Worm (Caenorhabditis elegans): ENCODE measurements around the gene col-73.
"Not testable (repeated sequence)": the region's sequence is repeated elsewhere in the genome, so short reads cannot be mapped to it uniquely, and the experiment has no call there.

col-73 gene

DNA sequence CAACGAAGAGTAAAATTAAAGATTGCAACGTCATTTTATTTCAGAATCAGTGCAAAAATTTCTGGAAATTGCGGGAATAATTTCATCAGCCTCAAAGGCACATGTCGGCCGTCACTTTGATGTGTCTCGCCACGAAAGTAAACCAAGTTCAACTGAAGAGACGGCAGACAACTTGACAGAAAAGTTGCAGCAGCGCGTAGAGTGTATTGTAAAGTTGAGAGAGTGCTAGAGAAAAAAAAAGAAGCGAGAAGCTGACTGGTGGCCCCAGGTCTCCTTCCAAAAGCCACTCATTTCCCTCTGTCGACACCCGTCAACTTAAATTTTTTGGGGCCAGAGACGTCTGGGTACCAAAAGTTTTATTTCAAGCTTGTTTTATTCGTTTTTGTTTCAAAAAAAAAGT is 31.3 kb upstream of the col-73 start (continued):
- TF ChIP-seq zag-1 (tag; optimal IDR thresholded peaks at IDR 0.05): no peak
- peak; percentile 47 for TF ChIP-seq nhr-23 (tag; optimal IDR thresholded peaks at IDR 0.05)
- TF ChIP-seq skn-1 (tag; optimal IDR thresholded peaks at IDR 0.05): peak; percentile 70
- TF ChIP-seq ZK546.5 (tag; optimal IDR thresholded peaks at IDR 0.05): no peak
- TF ChIP-seq sea-2 (GFP tag; optimal IDR thresholded peaks at IDR 0.05): no peak
- TF ChIP-seq nhr-77 (tag; optimal IDR thresholded peaks at IDR 0.05): no peak
- peak; percentile 78 for TF ChIP-seq egl-5 (tag; optimal IDR thresholded peaks at IDR 0.05)
- peak; percentile 96 for TF ChIP-seq nfya-1 (tag; optimal IDR thresholded peaks at IDR 0.05; ENCODE audit: insufficient read depth)
- TF ChIP-seq nhr-12 (tag; optimal IDR thresholded peaks at IDR 0.05): no peak
- no peak for TF ChIP-seq fos-1 (tag; optimal IDR thresholded peaks at IDR 0.05)

DNA sequence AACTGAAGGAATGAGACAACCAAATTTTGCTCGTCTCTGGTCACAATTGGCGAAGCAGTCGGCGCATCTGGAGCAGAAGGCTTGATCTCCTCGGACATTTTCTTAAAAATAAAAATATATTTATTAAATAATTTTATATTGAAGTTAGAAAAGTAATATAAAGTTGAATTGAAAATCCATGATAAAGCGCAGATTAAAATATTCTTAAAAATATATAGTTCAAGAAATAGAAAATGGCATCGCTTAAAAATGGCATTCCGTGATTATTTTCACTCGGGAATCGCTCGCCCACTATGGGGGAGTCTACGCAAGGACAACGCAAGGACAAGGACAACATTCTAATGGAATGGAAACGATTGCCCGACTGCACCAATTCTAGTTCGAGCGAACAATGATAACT is 30.8 kb upstream of the col-73 start, which contains the start of gene sgt-1:
TSS of gene sgt-1 (minus strand) at position 101 of the 400 bp plus-strand sequence.
- TF ChIP-seq elt-2 (tag; optimal IDR thresholded peaks at IDR 0.05); fkh-10 (GFP tag; optimal IDR thresholded peaks at IDR 0.05); R02D3.7 (tag; optimal IDR thresholded peaks at IDR 0.05): not testable (repeated sequence)

DNA sequence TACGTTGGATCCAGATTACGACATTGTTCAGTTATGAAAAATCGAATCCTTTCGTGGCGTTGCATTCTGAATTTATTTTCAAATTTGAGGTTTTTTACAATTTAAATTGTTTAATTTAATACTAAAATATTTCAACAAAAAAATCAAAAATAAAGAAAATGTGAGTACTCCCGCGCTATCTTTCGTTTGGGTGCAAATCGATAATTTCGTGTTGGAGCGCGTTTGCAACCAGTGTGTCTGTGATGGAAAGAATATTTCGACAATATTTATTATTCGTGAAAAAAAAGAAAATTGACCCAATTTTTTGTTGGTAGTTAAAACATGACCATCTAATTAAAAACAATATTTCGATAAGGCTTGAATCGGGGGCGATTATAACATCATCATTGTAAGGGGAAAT is 29.1 kb upstream of the col-73 start, which contains the start of gene R05F9.9:
TSS of gene R05F9.9 (minus strand) at position 66 of the 400 bp plus-strand sequence.
- TF ChIP-seq nhr-12 (tag; optimal IDR thresholded peaks at IDR 0.05) (no peak), elt-2 (tag; optimal IDR thresholded peaks at IDR 0.05) (peak; percentile 64), lin-15B (tag; optimal IDR thresholded peaks at IDR 0.05) (peak; percentile 33), ceh-28 (tag; optimal IDR thresholded peaks at IDR 0.05) (peak; percentile 52), elt-3 (tag; optimal IDR thresholded peaks at IDR 0.05) (no peak), lsy-12 (tag; optimal IDR thresholded peaks at IDR 0.05) (no peak), pha-4 (tag; optimal IDR thresholded peaks at IDR 0.05) (peak; percentile 69), nfya-1 (tag; optimal IDR thresholded peaks at IDR 0.05; ENCODE audit: insufficient read depth) (peak; percentile 60), ama-1 (optimal IDR thresholded peaks at IDR 0.05) (peak; percentile 85), nhr-25 (tag; optimal IDR thresholded peaks at IDR 0.05) (peak; percentile 45)

DNA sequence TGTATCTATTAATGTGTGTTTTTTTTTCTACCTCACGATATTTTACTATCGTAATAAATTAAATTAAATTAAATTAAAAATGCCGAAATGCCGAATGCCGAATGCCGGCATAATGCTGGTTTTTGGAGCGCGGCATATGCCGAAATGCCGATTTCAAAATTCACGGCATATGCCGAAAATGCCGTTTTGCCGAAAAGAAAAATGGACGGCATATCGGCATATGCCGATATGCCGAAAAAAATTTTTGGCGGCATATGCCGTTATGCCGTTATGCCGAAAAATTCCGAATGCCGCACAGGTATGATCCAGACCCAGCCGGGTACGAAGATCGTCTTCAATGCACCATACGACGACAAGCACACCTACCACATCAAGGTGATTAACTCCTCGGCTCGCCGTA is 25.6 kb upstream of the col-73 start, which contains the start of gene msp-32:
TSS of gene msp-32 (plus strand) at position 301 of the 400 bp plus-strand sequence.
- not testable (repeated sequence) for TF ChIP-seq ZK546.5, skn-1, nhr-28 (tag; optimal IDR thresholded peaks at IDR 0.05)

DNA sequence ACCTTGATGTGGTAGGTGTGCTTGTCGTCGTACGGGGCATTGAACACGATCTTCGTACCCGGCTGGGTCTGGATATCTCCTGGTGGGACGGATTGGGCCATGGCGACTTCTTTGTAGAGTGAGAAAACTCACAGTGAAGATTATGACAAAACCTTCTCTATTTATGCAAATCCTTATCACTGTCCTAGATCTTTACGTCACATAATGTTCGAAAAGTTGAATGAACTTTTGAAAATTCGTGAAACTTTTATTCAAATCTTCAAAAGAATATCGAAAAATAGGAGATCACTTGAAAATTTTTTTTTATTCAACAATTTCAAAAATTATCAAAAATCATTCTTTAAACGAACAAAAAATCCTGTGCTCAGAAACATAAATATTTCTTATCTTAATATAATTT is 19.7 kb upstream of the col-73 start, which contains the start of gene msp-33:
TSS of gene msp-33 (minus strand) at position 101 of the 400 bp plus-strand sequence.
- TF ChIP-seq egl-27 (tag; optimal IDR thresholded peaks at IDR 0.05) (no peak), daf-12 (tag; optimal IDR thresholded peaks at IDR 0.05) (no peak), ceh-9 (tag; optimal IDR thresholded peaks at IDR 0.05) (no peak), nhr-11 (tag; optimal IDR thresholded peaks at IDR 0.05) (no peak), elt-3 (tag; optimal IDR thresholded peaks at IDR 0.05) (no peak), pqm-1 (tag; optimal IDR thresholded peaks at IDR 0.05) (no peak), nhr-25 (tag; optimal IDR thresholded peaks at IDR 0.05) (no peak), skn-1 (tag; optimal IDR thresholded peaks at IDR 0.05) (no peak), eor-1 (tag; optimal IDR thresholded peaks at IDR 0.05) (no peak), fkh-10 (GFP tag; optimal IDR thresholded peaks at IDR 0.05) (no peak), ztf-4 (tag; optimal IDR thresholded peaks at IDR 0.05) (no peak), nhr-12 (tag; optimal IDR thresholded peaks at IDR 0.05) (no peak)

DNA sequence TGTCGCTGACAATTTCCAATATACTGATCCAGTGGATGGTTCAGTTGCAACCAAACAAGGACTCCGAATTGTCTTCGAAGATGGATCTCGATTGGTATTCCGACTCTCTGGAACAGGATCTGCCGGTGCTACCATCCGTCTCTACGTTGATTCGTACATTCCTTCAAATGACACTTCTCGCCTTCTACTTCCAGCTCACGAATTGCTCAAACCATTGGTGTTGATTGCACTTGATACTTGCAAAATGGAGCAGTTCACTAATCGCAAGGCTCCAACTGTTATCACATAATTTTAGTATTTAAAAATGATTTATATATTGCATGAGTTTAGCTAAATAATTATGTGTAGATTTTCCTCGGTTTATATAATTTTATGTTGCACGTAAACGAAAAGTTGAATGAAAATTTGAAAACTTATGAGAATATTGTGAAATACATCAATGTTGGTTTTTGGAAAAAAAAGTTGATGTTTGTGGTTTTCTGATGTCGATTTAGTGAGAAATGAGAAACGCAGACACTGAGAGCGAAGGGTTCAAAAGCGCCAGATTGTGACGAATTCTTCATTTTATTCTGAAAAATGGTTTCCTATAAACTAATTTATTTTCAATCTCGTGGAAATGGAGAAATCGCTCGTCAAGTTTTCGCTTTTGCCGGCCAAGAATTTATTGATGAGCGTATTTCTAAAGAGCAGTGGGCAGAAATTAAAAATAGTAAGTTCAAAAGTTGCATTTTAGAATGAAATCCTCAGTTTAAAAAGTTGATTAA is 18.3 kb upstream of the col-73 start, which contains the start of gene gst-9:
TSS of gene gst-9 (plus strand) at position 574 of the 764 bp plus-strand sequence.
- TF ChIP-seq ceh-9 (tag; optimal IDR thresholded peaks at IDR 0.05): no peak
- TF ChIP-seq nhr-11 (tag; optimal IDR thresholded peaks at IDR 0.05): no peak
- TF ChIP-seq nhr-77 (tag; optimal IDR thresholded peaks at IDR 0.05): no peak
- TF ChIP-seq nhr-28 (tag; optimal IDR thresholded peaks at IDR 0.05): no peak
- no peak for TF ChIP-seq sea-2 (GFP tag; optimal IDR thresholded peaks at IDR 0.05)
- no peak for TF ChIP-seq mdl-1 (tag; optimal IDR thresholded peaks at IDR 0.05)
- peak; percentile 89 for TF ChIP-seq ama-1 (optimal IDR thresholded peaks at IDR 0.05)
- no peak for TF ChIP-seq fkh-10 (GFP tag; optimal IDR thresholded peaks at IDR 0.05)
- no peak for TF ChIP-seq snpc-4 (tag; optimal IDR thresholded peaks at IDR 0.05)
- peak; percentile 50 for TF ChIP-seq nhr-25 (tag; optimal IDR thresholded peaks at IDR 0.05)
- TF ChIP-seq elt-1 (tag; optimal IDR thresholded peaks at IDR 0.05): no peak
- TF ChIP-seq nhr-237 (tag; optimal IDR thresholded peaks at IDR 0.05): no peak
- no peak for TF ChIP-seq nhr-67 (tag; optimal IDR thresholded peaks at IDR 0.05)
- TF ChIP-seq tbx-2 (tag; optimal IDR thresholded peaks at IDR 0.05): peak; percentile 25
- TF ChIP-seq ceh-82 (tag; optimal IDR thresholded peaks at IDR 0.05): no peak
- no peak for TF ChIP-seq aly-2 (tag; optimal IDR thresholded peaks at IDR 0.05)
- TF ChIP-seq elt-3 (tag; optimal IDR thresholded peaks at IDR 0.05): no peak
- TF ChIP-seq mml-1 (tag; optimal IDR thresholded peaks at IDR 0.05): no peak
- no peak for TF ChIP-seq ZK546.5 (tag; optimal IDR thresholded peaks at IDR 0.05)
- no peak for TF ChIP-seq eor-1 (tag; optimal IDR thresholded peaks at IDR 0.05)
- TF ChIP-seq elt-2 (tag; optimal IDR thresholded peaks at IDR 0.05): peak; percentile 67
- TF ChIP-seq fkh-2 (tag; optimal IDR thresholded peaks at IDR 0.05): no peak
- no peak for TF ChIP-seq nhr-76 (tag; optimal IDR thresholded peaks at IDR 0.05)
- TF ChIP-seq egl-27 (tag; optimal IDR thresholded peaks at IDR 0.05): no peak
- peak; percentile 39 for TF ChIP-seq pha-4 (tag; optimal IDR thresholded peaks at IDR 0.05)
- peak; percentile 34 for TF ChIP-seq nfya-1 (tag; optimal IDR thresholded peaks at IDR 0.05; ENCODE audit: insufficient read depth)
- no peak for TF ChIP-seq zag-1 (tag; optimal IDR thresholded peaks at IDR 0.05)
